Fruit fly (Drosophila melanogaster) whole organism, wandering third instar larva: ENCODE data around the gene Rab40.

Experiments used
- Abd-B ChIP-seq: fragments of >200 bp; optimal IDR thresholded peaks from 2 replicates; lab custom pipeline; 2017; ENCODE audit warnings: missing biosample characterization, missing genetic modification characterization
- CG9705 ChIP-seq: fragments of 200-800 bp; sonication (Bioruptor generic); optimal IDR thresholded peaks from 2 replicates; lab custom pipeline; 2018; ENCODE audit warnings: missing biosample characterization, mild to moderate bottlenecking, missing genetic modification characterization
- Dfd ChIP-seq: fragments of >200 bp; optimal IDR thresholded peaks from 2 replicates; lab custom pipeline; 2017; ENCODE audit warnings: missing biosample characterization, missing genetic modification characterization
- Dif ChIP-seq: fragments of 200-275, 200-300 bp; sonication (Bioruptor generic); optimal IDR thresholded peaks from 2 replicates; lab custom pipeline; 2018; ENCODE audit warnings: missing biosample characterization, missing genetic modification characterization; ENCODE audit not compliant: partially characterized antibody
- GATAd ChIP-seq: sonication (Bioruptor generic); optimal IDR thresholded peaks from 2 replicates; lab custom pipeline; 2016; ENCODE audit warnings: missing biosample characterization, missing genetic modification characterization
- HLH106 ChIP-seq: fragments of 200-800 bp; optimal IDR thresholded peaks from 3 replicates; lab custom pipeline; 2019; ENCODE audit warnings: missing biosample characterization, mild to moderate bottlenecking, missing genetic modification characterization, moderate library complexity
- Hr78 ChIP-seq: fragments of >200 bp; optimal IDR thresholded peaks from 2 replicates; lab custom pipeline; 2017; ENCODE audit warnings: missing biosample characterization, missing genetic modification characterization
- Jra ChIP-seq: sonication (Bioruptor generic); optimal IDR thresholded peaks from 2 replicates; lab custom pipeline; 2016; ENCODE audit warnings: missing biosample characterization, missing genetic modification characterization
- Mio ChIP-seq: sonication (Bioruptor generic); optimal IDR thresholded peaks from 2 replicates; lab custom pipeline; 2016; ENCODE audit warnings: missing biosample characterization, missing genetic modification characterization
- N ChIP-seq: fragments of >200 bp; optimal IDR thresholded peaks from 2 replicates; lab custom pipeline; 2018; ENCODE audit warnings: missing biosample characterization, missing external identifiers, missing genetic modification characterization
- OdsH ChIP-seq: fragments of 200-800 bp; sonication (Bioruptor generic); optimal IDR thresholded peaks from 2 replicates; lab custom pipeline; 2016; ENCODE audit warnings: missing biosample characterization, mild to moderate bottlenecking, missing genetic modification characterization
- Rel ChIP-seq, 2 experiments: fragments of 200-800 bp; sonication (Bioruptor generic) in 1 of 2; optimal IDR thresholded peaks; 2 replicates in 1 of 2; 3 replicates in 1 of 2; lab custom pipeline; 2016 to 2019; ENCODE audit warnings: mild to moderate bottlenecking in 2 of 2, missing biosample characterization in 2 of 2, missing genetic modification characterization in 2 of 2, moderate library complexity in 1 of 2
- Vsx2 ChIP-seq: fragments of 200-300, 225-300 bp; sonication (Bioruptor generic); optimal IDR thresholded peaks from 2 replicates; lab custom pipeline; 2018; ENCODE audit warnings: missing biosample characterization, missing genetic modification characterization; ENCODE audit not compliant: partially characterized antibody
- br ChIP-seq: fragments of 200-800 bp; sonication (Bioruptor generic); optimal IDR thresholded peaks from 2 replicates; lab custom pipeline; 2016; ENCODE audit warnings: missing biosample characterization, missing genetic modification characterization
- brk ChIP-seq: fragments of 200-800 bp; sonication (Bioruptor generic); optimal IDR thresholded peaks from 2 replicates; lab custom pipeline; 2016; ENCODE audit warnings: missing biosample characterization, mild to moderate bottlenecking, missing genetic modification characterization
- dl ChIP-seq, 2 experiments: fragments of 175-275, 200-275 bp in 1 of 2; fragments of 200-275 bp in 1 of 2; sonication (Bioruptor generic); optimal IDR thresholded peaks; lab custom pipeline; 2018; ENCODE audit warnings: mild to moderate bottlenecking in 2 of 2, missing biosample characterization in 2 of 2, missing genetic modification characterization in 2 of 2, moderate library complexity in 2 of 2; ENCODE audit not compliant: partially characterized antibody in 2 of 2, insufficient read depth in 1 of 2
- dmrt93B ChIP-seq: fragments of 200-800 bp; sonication (Bioruptor generic); optimal IDR thresholded peaks from 2 replicates; lab custom pipeline; 2018; ENCODE audit warnings: missing biosample characterization, mild to moderate bottlenecking, missing genetic modification characterization
- ey ChIP-seq: fragments of 200-800 bp; sonication (Bioruptor generic); optimal IDR thresholded peaks from 2 replicates; lab custom pipeline; 2016; ENCODE audit warnings: missing biosample characterization, missing genetic modification characterization
- foxo ChIP-seq, 2 experiments: fragments of 200-800 bp; sonication (Bioruptor generic); optimal IDR thresholded peaks; 2 replicates in 1 of 2; 3 replicates in 1 of 2; lab custom pipeline; 2016 to 2017; ENCODE audit warnings: missing biosample characterization in 2 of 2, missing genetic modification characterization in 2 of 2
- fru ChIP-seq: fragments of 200-800 bp; sonication (Bioruptor generic); optimal IDR thresholded peaks from 3 replicates; lab custom pipeline; 2016; ENCODE audit warnings: missing biosample characterization, mild to moderate bottlenecking, missing genetic modification characterization
- h ChIP-seq: fragments of 200-800 bp; sonication (Bioruptor generic); optimal IDR thresholded peaks from 3 replicates; lab custom pipeline; 2016; ENCODE audit warnings: missing biosample characterization, mild to moderate bottlenecking, missing genetic modification characterization
- psq ChIP-seq: fragments of 200-800 bp; sonication (Bioruptor generic); optimal IDR thresholded peaks from 3 replicates; lab custom pipeline; 2017; ENCODE audit warnings: missing biosample characterization, mild to moderate bottlenecking, missing genetic modification characterization, moderate library complexity
- rgr ChIP-seq: fragments of 200-800 bp; sonication (Bioruptor generic); optimal IDR thresholded peaks from 3 replicates; lab custom pipeline; 2016; ENCODE audit warnings: missing biosample characterization, mild to moderate bottlenecking, missing genetic modification characterization
- sage ChIP-seq: fragments of 200-800 bp; sonication (Bioruptor generic); optimal IDR thresholded peaks from 2 replicates; lab custom pipeline; 2016; ENCODE audit warnings: missing biosample characterization, mild to moderate bottlenecking, missing genetic modification characterization
- sv ChIP-seq: fragments of 200-800 bp; sonication (Bioruptor generic); optimal IDR thresholded peaks from 3 replicates; lab custom pipeline; 2016; ENCODE audit warnings: missing biosample characterization, missing genetic modification characterization
- tai ChIP-seq: sonication (Bioruptor generic); optimal IDR thresholded peaks from 2 replicates; lab custom pipeline; 2016; ENCODE audit warnings: missing biosample characterization, missing genetic modification characterization
- usp ChIP-seq: fragments of >200 bp; optimal IDR thresholded peaks from 2 replicates; lab custom pipeline; 2017; ENCODE audit warnings: missing biosample characterization, missing genetic modification characterization
- woc ChIP-seq: sonication (Bioruptor generic); optimal IDR thresholded peaks from 2 replicates; lab custom pipeline; 2016; ENCODE audit warnings: missing biosample characterization, mild to moderate bottlenecking, missing genetic modification characterization

The Rab40 gene

DNA sequence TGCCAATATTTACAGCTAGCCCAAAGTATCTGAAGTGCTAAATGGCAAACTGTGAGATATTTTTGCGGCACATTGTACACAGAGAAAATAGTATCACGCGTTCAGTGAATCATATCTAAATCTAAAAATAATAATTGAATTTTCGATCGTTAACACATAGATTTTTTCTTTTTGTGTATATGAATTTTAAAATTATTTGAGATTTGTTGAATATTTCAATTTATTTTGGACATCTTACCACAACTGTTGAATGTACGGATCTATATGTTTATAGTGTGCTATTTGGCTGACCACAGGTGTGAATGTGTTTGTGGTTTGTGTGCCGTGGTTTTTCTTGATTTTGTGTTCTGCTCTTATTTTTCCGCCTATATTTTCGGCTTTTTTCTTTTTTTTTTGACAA lies 6.9 kb upstream of the Rab40 start:
- TF ChIP-seq br (GFP tag; lab: Kevin White, UChicago) (peak; percentile 25), N (GFP tag; lab: Kevin White, UChicago) (no peak), rgr (GFP tag; lab: Kevin White, UChicago) (peak; percentile 5), HLH106 (tag; lab: Kevin White, UChicago) (no peak), foxo (GFP tag; optimal IDR thresholded peaks at IDR 0.05; lab: Kevin White, UChicago) (peak in 1 of 2 experiments; percentile 49), Hr78 (no peak), sage (GFP tag; lab: Kevin White, UChicago) (no peak), Vsx2 (GFP tag; lab: Kevin White, UChicago) (no peak), fru (GFP tag; lab: Kevin White, UChicago) (no peak), GATAd (GFP tag; lab: Kevin White, UChicago) (no peak), Dif (GFP tag; lab: Kevin White, UChicago) (no peak), dmrt93B (GFP tag; lab: Kevin White, UChicago) (no peak), Abd-B (GFP tag; lab: Kevin White, UChicago) (no peak), Jra (GFP tag; lab: Kevin White, UChicago) (no peak), tai (no peak), sv (peak; percentile 53), h (peak; percentile 39), usp (GFP tag; lab: Kevin White, UChicago) (no peak), ey (GFP tag; lab: Kevin White, UChicago) (peak; percentile 9), OdsH (GFP tag; lab: Kevin White, UChicago) (peak; percentile 30), CG9705 (no peak)
- TF ChIP-seq, all 38 proteins: peak for 7

DNA sequence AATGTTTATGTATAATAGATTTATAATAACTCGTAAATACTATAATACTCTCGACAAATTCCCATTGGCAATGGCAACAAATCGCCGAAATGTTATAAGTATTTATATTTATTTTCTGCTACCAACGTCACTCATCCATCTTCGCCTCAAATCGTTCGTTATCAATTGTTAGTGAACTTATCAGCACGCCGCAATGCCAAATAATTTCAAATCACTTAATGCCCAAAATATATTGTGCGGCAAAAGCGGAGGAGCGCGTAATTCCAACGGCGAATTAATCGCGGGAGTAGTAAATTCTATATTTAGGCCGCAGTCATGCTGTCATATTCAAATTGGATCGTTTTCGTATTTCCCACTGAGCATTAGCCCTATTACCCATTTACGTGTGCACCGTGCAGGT lies 6.3 kb upstream of the Rab40 start:
- TF ChIP-seq OdsH (GFP tag; lab: Kevin White, UChicago) (no peak), Dfd (GFP tag; lab: Kevin White, UChicago) (no peak), Rel (GFP tag; optimal IDR thresholded peaks at IDR 0.05; lab: Kevin White, UChicago) (no peak), Rel (tag; optimal IDR thresholded peaks at IDR 0.05; lab: Kevin White, UChicago) (no peak), ey (GFP tag; lab: Kevin White, UChicago) (no peak), woc (GFP tag; lab: Kevin White, UChicago) (no peak), Vsx2 (GFP tag; lab: Kevin White, UChicago) (no peak), brk (GFP tag; lab: Kevin White, UChicago) (no peak), psq (no peak), tai (no peak), sage (GFP tag; lab: Kevin White, UChicago) (no peak)

DNA sequence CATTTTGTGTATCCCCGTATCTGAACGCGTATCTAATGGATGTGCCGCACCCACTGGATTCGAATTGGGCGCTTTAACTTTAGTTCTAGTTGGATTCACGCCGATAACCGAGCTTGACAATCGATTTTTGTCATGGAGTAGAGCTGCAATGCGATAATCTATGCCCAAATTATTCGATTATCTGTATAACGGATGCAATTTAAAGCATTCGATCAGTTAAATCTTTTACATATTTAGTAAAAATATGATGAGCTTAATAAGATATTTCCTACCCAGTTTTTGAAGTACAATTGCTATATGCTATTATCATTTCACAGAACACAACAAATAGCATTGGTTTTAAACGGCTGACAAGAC lies 4.3 kb upstream of the Rab40 start:
- TF ChIP-seq Dfd (GFP tag; lab: Kevin White, UChicago): no peak

DNA sequence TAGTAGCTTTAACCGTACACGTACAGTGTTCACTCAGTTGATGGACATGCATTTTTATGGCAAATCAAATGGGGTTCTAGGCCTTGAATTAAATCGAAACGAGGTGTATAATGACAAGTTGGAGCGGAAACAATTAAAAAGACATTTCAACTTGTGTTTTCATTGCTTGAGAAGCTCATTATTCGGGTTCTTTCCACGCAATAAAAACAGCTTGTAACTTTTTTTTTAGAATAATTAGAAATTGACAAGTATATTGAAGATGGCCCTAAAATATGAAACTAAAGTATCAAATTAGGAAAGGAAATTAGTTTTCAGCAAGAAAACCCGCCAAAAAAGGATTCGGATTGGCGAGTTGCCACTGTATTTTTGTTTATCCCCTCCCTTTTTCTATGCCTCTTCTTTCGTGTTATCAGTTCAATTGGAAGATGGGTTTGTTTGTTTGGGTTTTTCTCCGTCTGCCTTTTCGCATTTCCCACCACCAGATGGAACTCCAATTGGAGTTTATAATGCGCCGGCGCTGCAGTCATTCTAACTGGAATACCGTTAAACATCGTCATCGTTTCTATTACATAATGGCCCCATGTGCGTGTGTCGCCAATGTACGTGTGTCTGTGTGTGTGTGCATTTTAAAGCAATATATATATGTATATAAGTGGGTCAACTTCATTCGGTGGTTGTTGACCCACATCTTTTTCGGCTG lies 3.8 kb upstream of the Rab40 start:
- TF ChIP-seq ey (GFP tag; lab: Kevin White, UChicago): peak; percentile 0
- TF ChIP-seq Mio (GFP tag; lab: Kevin White, UChicago): no peak
- TF ChIP-seq foxo (GFP tag; optimal IDR thresholded peaks at IDR 0.05; lab: Kevin White, UChicago): peak in 1 of 2 experiments; percentile 13
- TF ChIP-seq, all 38 proteins: peak for 2

DNA sequence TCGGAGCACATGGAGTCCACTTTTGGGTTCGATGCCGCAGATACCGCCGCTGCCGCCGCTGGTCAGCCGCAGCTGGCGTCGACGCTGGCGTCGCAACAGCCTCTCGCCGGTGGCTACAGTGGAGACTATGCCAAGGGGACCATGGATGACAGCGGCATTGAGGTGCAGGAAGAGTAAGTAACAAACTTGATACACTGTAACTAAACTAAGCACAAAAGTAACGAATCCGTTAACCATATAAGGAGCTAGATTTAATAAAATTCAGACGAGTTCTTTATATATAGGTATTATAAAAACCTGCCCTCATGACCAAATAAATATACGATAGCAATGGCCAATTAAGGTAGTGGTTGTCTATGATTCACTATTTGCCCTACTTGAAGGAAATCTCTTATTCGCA lies 2.4 kb upstream of the Rab40 start:
- TF ChIP-seq rgr (GFP tag; lab: Kevin White, UChicago) (no peak), Mio (GFP tag; lab: Kevin White, UChicago) (no peak), CG9705 (no peak), Hr78 (no peak), GATAd (GFP tag; lab: Kevin White, UChicago) (no peak), dl (GFP tag; optimal IDR thresholded peaks at IDR 0.05; lab: Kevin White, UChicago; ENCODE audit: insufficient read depth in 1 of 2, partially characterized antibody in 2 of 2) (no peak), Vsx2 (GFP tag; lab: Kevin White, UChicago) (no peak), woc (GFP tag; lab: Kevin White, UChicago) (no peak)
